Worm (Caenorhabditis elegans) whole organism, L2 larva: ENCODE measurements around the gene adr-2.

ENCODE experiments used
- C34F6.9 ChIP-seq: fragments of 150-350 bp; optimal IDR thresholded peaks from 2 replicates; lab custom pipeline; 2014; ENCODE audit warnings: missing biosample characterization, missing genetic modification characterization
- F13H6.1 ChIP-seq: sonication (generic microtip); optimal IDR thresholded peaks from 2 replicates; lab custom pipeline; 2016; ENCODE audit warnings: missing genetic modification characterization, missing compliant biosample characterization
- R02D3.7 ChIP-seq: fragments of 150-350 bp; optimal IDR thresholded peaks from 2 replicates; lab custom pipeline; 2014; ENCODE audit warnings: missing biosample characterization, missing genetic modification characterization
- Y55F3AM.14 ChIP-seq: fragments of 200-800 bp; sonication (Bioruptor generic); optimal IDR thresholded peaks from 2 replicates; lab custom pipeline; 2018; ENCODE audit warnings: mild to moderate bottlenecking, missing genetic modification characterization, missing compliant biosample characterization
- ZK546.5 ChIP-seq: sonication (generic microtip); optimal IDR thresholded peaks from 2 replicates; lab custom pipeline; 2017; ENCODE audit warnings: missing biosample characterization, missing genetic modification characterization
- alr-1 ChIP-seq: fragments of 150-350 bp; optimal IDR thresholded peaks from 2 replicates; lab custom pipeline; 2014; ENCODE audit warnings: missing biosample characterization, missing genetic modification characterization
- aly-2 ChIP-seq: fragments of 150-350 bp; optimal IDR thresholded peaks from 2 replicates; lab custom pipeline; 2014; ENCODE audit warnings: missing biosample characterization, missing genetic modification characterization
- ama-1 ChIP-seq: fragments of 150-350 bp; optimal IDR thresholded peaks from 2 replicates; lab custom pipeline; 2018; ENCODE audit warnings: inconsistent platforms
- blmp-1 ChIP-seq: sonication (generic microtip); optimal IDR thresholded peaks from 2 replicates; lab custom pipeline; 2017; ENCODE audit warnings: missing genetic modification characterization, mild to moderate bottlenecking, missing compliant biosample characterization, antibody characterized with exemption, moderate library complexity; ENCODE audit not compliant: insufficient read depth
- ceh-16 ChIP-seq: fragments of 150-350 bp; optimal IDR thresholded peaks from 2 replicates; lab custom pipeline; 2014; ENCODE audit warnings: missing biosample characterization, missing genetic modification characterization
- ceh-82 ChIP-seq: fragments of 150-350 bp; optimal IDR thresholded peaks from 2 replicates; lab custom pipeline; 2014; ENCODE audit warnings: missing biosample characterization, missing genetic modification characterization
- crh-2 ChIP-seq: sonication (generic microtip); optimal IDR thresholded peaks from 2 replicates; lab custom pipeline; 2017; ENCODE audit warnings: missing biosample characterization, missing genetic modification characterization
- dmd-4 ChIP-seq: sonication (generic microtip); optimal IDR thresholded peaks from 2 replicates; lab custom pipeline; 2017; ENCODE audit warnings: missing biosample characterization, missing genetic modification characterization
- egl-27 ChIP-seq: sonication (generic microtip); optimal IDR thresholded peaks from 3 replicates; lab custom pipeline; 2017; ENCODE audit warnings: missing biosample characterization, missing genetic modification reagents, missing genetic modification characterization
- elt-1 ChIP-seq: fragments of 150-350 bp; optimal IDR thresholded peaks from 2 replicates; lab custom pipeline; 2014; ENCODE audit warnings: missing biosample characterization, missing genetic modification characterization
- elt-3 ChIP-seq: sonication (generic microtip); optimal IDR thresholded peaks from 2 replicates; lab custom pipeline; 2017; ENCODE audit warnings: missing biosample characterization, missing genetic modification characterization
- fos-1 ChIP-seq: fragments of 150-350 bp; optimal IDR thresholded peaks from 2 replicates; lab custom pipeline; 2014; ENCODE audit warnings: missing biosample characterization, missing genetic modification characterization
- gmeb-1 ChIP-seq: fragments of 150-350 bp; optimal IDR thresholded peaks from 2 replicates; lab custom pipeline; 2014; ENCODE audit warnings: missing biosample characterization, missing genetic modification characterization
- lin-11 ChIP-seq: fragments of 150-350 bp; sonication (generic microtip); optimal IDR thresholded peaks from 2 replicates; lab custom pipeline; 2014; ENCODE audit warnings: missing biosample characterization, missing genetic modification characterization, inconsistent platforms, mixed read lengths
- lin-13 ChIP-seq: fragments of 150-350 bp; optimal IDR thresholded peaks from 2 replicates; lab custom pipeline; 2014; ENCODE audit warnings: missing biosample characterization, missing genetic modification reagents, missing genetic modification characterization
- lin-39 ChIP-seq: fragments of 150-350 bp; optimal IDR thresholded peaks from 2 replicates; lab custom pipeline; 2014; ENCODE audit warnings: missing biosample characterization, missing genetic modification reagents, missing genetic modification characterization
- lsy-2 ChIP-seq, 2 experiments: fragments of 150-350 bp in 1 of 2; sonication (generic microtip) in 1 of 2; optimal IDR thresholded peaks; 2 replicates each; lab custom pipeline; 2014 to 2017; ENCODE audit warnings: missing biosample characterization in 2 of 2, missing genetic modification characterization in 2 of 2
- mab-5 ChIP-seq: fragments of 150-350 bp; optimal IDR thresholded peaks from 2 replicates; lab custom pipeline; 2014; ENCODE audit warnings: missing biosample characterization, missing genetic modification characterization
- mbf-1 ChIP-seq: sonication (generic microtip); optimal IDR thresholded peaks from 2 replicates; lab custom pipeline; 2017; ENCODE audit warnings: missing biosample characterization, missing genetic modification characterization
- mdl-1 ChIP-seq, 2 experiments: fragments of 150-350 bp in 1 of 2; sonication (generic microtip) in 1 of 2; optimal IDR thresholded peaks; 2 replicates each; lab custom pipeline; 2017; ENCODE audit warnings: missing biosample characterization in 2 of 2, missing genetic modification characterization in 2 of 2
- nhr-10 ChIP-seq: sonication (generic microtip); optimal IDR thresholded peaks from 2 replicates; lab custom pipeline; 2017; ENCODE audit warnings: missing biosample characterization, missing genetic modification characterization
- nhr-11 ChIP-seq: fragments of 150-350 bp; optimal IDR thresholded peaks from 2 replicates; lab custom pipeline; 2014; ENCODE audit warnings: missing biosample characterization, missing genetic modification characterization
- nhr-12 ChIP-seq: fragments of 150-350 bp; optimal IDR thresholded peaks from 2 replicates; lab custom pipeline; 2014; ENCODE audit warnings: missing biosample characterization, missing genetic modification characterization
- nhr-129 ChIP-seq: fragments of 150-350 bp; optimal IDR thresholded peaks from 2 replicates; lab custom pipeline; 2014; ENCODE audit warnings: missing biosample characterization, missing genetic modification characterization
- nhr-21 ChIP-seq: fragments of 150-350 bp; optimal IDR thresholded peaks from 2 replicates; lab custom pipeline; 2014; ENCODE audit warnings: missing biosample characterization, missing genetic modification characterization
- nhr-23 ChIP-seq: fragments of 150-350 bp; optimal IDR thresholded peaks from 2 replicates; lab custom pipeline; 2014; ENCODE audit warnings: missing biosample characterization, missing genetic modification reagents, missing genetic modification characterization
- nhr-237 ChIP-seq: fragments of 150-350 bp; optimal IDR thresholded peaks from 2 replicates; lab custom pipeline; 2014; ENCODE audit warnings: missing biosample characterization, missing genetic modification characterization
- nhr-25 ChIP-seq: fragments of 150-350 bp; sonication (generic microtip); optimal IDR thresholded peaks from 3 replicates; lab custom pipeline; 2014; ENCODE audit warnings: missing biosample characterization, missing genetic modification characterization
- nhr-6 ChIP-seq: fragments of 150-350 bp; optimal IDR thresholded peaks from 2 replicates; lab custom pipeline; 2014; ENCODE audit warnings: missing biosample characterization, missing genetic modification characterization
- nhr-77 ChIP-seq: fragments of 150-350 bp; optimal IDR thresholded peaks from 2 replicates; lab custom pipeline; 2014; ENCODE audit warnings: missing biosample characterization, missing genetic modification characterization
- peb-1 ChIP-seq: fragments of 150-350 bp; optimal IDR thresholded peaks from 2 replicates; lab custom pipeline; 2014; ENCODE audit warnings: missing biosample characterization, missing genetic modification characterization
- sem-4 ChIP-seq: fragments of 150-350 bp; optimal IDR thresholded peaks from 2 replicates; lab custom pipeline; 2014; ENCODE audit warnings: missing biosample characterization, missing genetic modification reagents, missing genetic modification characterization
- skn-1 ChIP-seq: sonication (generic microtip); optimal IDR thresholded peaks from 2 replicates; lab custom pipeline; 2017; ENCODE audit warnings: missing biosample characterization, missing genetic modification characterization
- sma-3 ChIP-seq: sonication (generic microtip); optimal IDR thresholded peaks from 2 replicates; lab custom pipeline; 2016; ENCODE audit warnings: missing genetic modification reagents, missing genetic modification characterization, missing compliant biosample characterization
- sma-9 ChIP-seq, 2 experiments: fragments of 150-350 bp in 1 of 2; sonication (generic microtip) in 1 of 2; optimal IDR thresholded peaks; 2 replicates each; lab custom pipeline; 2014 to 2016; ENCODE audit warnings: missing genetic modification characterization in 2 of 2, mild to moderate bottlenecking in 1 of 2, missing biosample characterization in 1 of 2, missing compliant biosample characterization in 1 of 2, missing genetic modification reagents in 1 of 2, moderate library complexity in 1 of 2
- snpc-4 ChIP-seq: fragments of 150-350 bp; optimal IDR thresholded peaks from 2 replicates; lab custom pipeline; 2014; ENCODE audit warnings: missing biosample characterization, missing genetic modification characterization
- unc-39 ChIP-seq: fragments of 150-350 bp; optimal IDR thresholded peaks from 2 replicates; lab custom pipeline; 2014; ENCODE audit warnings: missing biosample characterization, missing genetic modification characterization
- unc-55 ChIP-seq: fragments of 150-350 bp; sonication (generic microtip); optimal IDR thresholded peaks from 3 replicates; lab custom pipeline; 2014; ENCODE audit warnings: missing biosample characterization, missing genetic modification reagents, missing genetic modification characterization
- unc-62 ChIP-seq: fragments of 150-350 bp; optimal IDR thresholded peaks from 2 replicates; lab custom pipeline; 2014; ENCODE audit warnings: missing biosample characterization, missing genetic modification reagents, missing genetic modification characterization
- zag-1 ChIP-seq: fragments of 150-350 bp; optimal IDR thresholded peaks from 2 replicates; lab custom pipeline; 2014; ENCODE audit warnings: missing biosample characterization, missing genetic modification characterization
- ztf-1 ChIP-seq: fragments of 200-800 bp; sonication (Bioruptor generic); conservative IDR thresholded peaks from 2 replicates; pipeline ENCODE4 v1.3.6; 2022; ENCODE audit warnings: missing genetic modification characterization, missing compliant biosample characterization
- ztf-11 ChIP-seq: sonication (generic microtip); optimal IDR thresholded peaks from 2 replicates; lab custom pipeline; 2017; ENCODE audit warnings: missing biosample characterization, missing genetic modification characterization
- ztf-4 ChIP-seq: fragments of 150-350 bp; optimal IDR thresholded peaks from 2 replicates; lab custom pipeline; 2014; ENCODE audit warnings: missing biosample characterization, missing genetic modification characterization

adr-2 gene

ce11 chrIII:7239416-7239815 is 6.7 kb upstream of the adr-2 start:
- no peak for TF ChIP-seq unc-39 (tag; lab: Kevin White, UChicago)

ce11 chrIII:7238727-7239126 is 6.0 kb upstream of the adr-2 start, which contains the start of gene pars-1:
Gene pars-1, plus strand, starts transcription at chrIII:7239027.
- TF ChIP-seq sem-4 (tag; lab: Kevin White, UChicago) (no peak), nhr-129 (tag; lab: Kevin White, UChicago) (peak; percentile 22)
- TF ChIP-seq, all 48 proteins: peak for 1

DNA sequence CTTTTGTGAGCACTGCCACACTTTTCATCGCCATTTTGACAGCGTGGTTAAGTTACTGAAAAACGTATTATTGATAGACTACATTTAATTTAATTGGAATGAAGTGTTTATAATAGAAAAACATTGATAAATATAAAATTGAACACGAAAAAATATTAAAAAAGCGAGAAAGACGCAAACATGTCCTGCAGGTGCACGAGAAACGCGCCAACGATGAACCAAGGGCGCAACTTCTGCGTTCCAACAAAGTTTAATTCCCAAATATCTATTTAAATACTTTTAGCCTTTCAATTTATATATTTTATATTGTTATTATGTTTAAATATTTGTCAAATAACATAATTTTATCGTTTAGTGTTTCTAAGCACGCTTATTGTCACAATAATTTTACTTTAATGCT is 1.5 kb upstream of the adr-2 start, which contains the start of gene ndus-8:
TSS of gene ndus-8 (minus strand) at position 55 of the 400 bp plus-strand sequence.
- TF ChIP-seq alr-1: no peak
- TF ChIP-seq unc-39 (tag; lab: Kevin White, UChicago): no peak
- peak; percentile 54 for TF ChIP-seq nhr-21 (tag; lab: Kevin White, UChicago)
- TF ChIP-seq ztf-1 (GFP tag; lab: Robert Waterston, UW): no peak
- TF ChIP-seq nhr-6 (tag; lab: Kevin White, UChicago): peak; percentile 32
- peak; percentile 60 for TF ChIP-seq lin-13 (GFP tag; lab: Kevin White, UChicago)
- TF ChIP-seq ceh-82 (tag; lab: Kevin White, UChicago): no peak
- TF ChIP-seq fos-1 (tag; lab: Kevin White, UChicago): peak; percentile 7
- TF ChIP-seq C34F6.9 (tag; lab: Kevin White, UChicago): peak; percentile 79
- TF ChIP-seq sem-4 (tag; lab: Kevin White, UChicago): peak; percentile 36
- no peak for TF ChIP-seq nhr-12
- TF ChIP-seq snpc-4 (tag; lab: Kevin White, UChicago): peak; percentile 74
- TF ChIP-seq lin-11 (tag; lab: Kevin White, UChicago): peak; percentile 54
- TF ChIP-seq egl-27 (tag; lab: Kevin White, UChicago): peak; percentile 59
- TF ChIP-seq blmp-1 (tag; lab: Kevin White, UChicago): no peak
- peak; percentile 61 to 86 for TF ChIP-seq lsy-2 (tag; optimal IDR thresholded peaks at IDR 0.05; lab: Kevin White, UChicago)
- no peak for TF ChIP-seq mbf-1
- TF ChIP-seq ceh-16 (tag; lab: Kevin White, UChicago): no peak
- peak; percentile 75 for TF ChIP-seq gmeb-1
- no peak for TF ChIP-seq unc-62
- TF ChIP-seq crh-2 (tag; lab: Kevin White, UChicago): peak; percentile 67
- TF ChIP-seq nhr-25 (tag; lab: Kevin White, UChicago): peak; percentile 69
- peak; percentile 86 for TF ChIP-seq sma-9 (GFP tag; optimal IDR thresholded peaks at IDR 0.05; lab: Kevin White, UChicago)
- TF ChIP-seq sma-9 (tag; optimal IDR thresholded peaks at IDR 0.05; lab: Kevin White, UChicago): no peak
- TF ChIP-seq ztf-11: no peak
- no peak for TF ChIP-seq elt-1 (tag; lab: Kevin White, UChicago)
- no peak for TF ChIP-seq nhr-11 (tag; lab: Kevin White, UChicago)
- no peak for TF ChIP-seq ZK546.5
- TF ChIP-seq lin-39 (tag; lab: Kevin White, UChicago): no peak
- no peak for TF ChIP-seq Y55F3AM.14
- no peak for TF ChIP-seq unc-55
- TF ChIP-seq peb-1 (tag; lab: Kevin White, UChicago): no peak
- TF ChIP-seq skn-1 (tag; lab: Kevin White, UChicago): no peak
- TF ChIP-seq R02D3.7: no peak
- TF ChIP-seq elt-3 (tag; lab: Kevin White, UChicago): no peak
- peak; percentile 40 for TF ChIP-seq F13H6.1 (tag; lab: Kevin White, UChicago)
- TF ChIP-seq mdl-1 (tag; optimal IDR thresholded peaks at IDR 0.05; lab: Kevin White, UChicago): no peak
- no peak for TF ChIP-seq nhr-237 (tag; lab: Kevin White, UChicago)
- no peak for TF ChIP-seq dmd-4 (tag; lab: Kevin White, UChicago)
- peak; percentile 59 for TF ChIP-seq ztf-4
- no peak for TF ChIP-seq aly-2 (tag; lab: Kevin White, UChicago)
- no peak for TF ChIP-seq mab-5 (tag; lab: Kevin White, UChicago)
- TF ChIP-seq ama-1 (lab: Kevin White, UChicago): no peak
- no peak for TF ChIP-seq nhr-10
- peak; percentile 43 for TF ChIP-seq nhr-129 (tag; lab: Kevin White, UChicago)
- TF ChIP-seq nhr-23: no peak
- TF ChIP-seq sma-3: peak; percentile 58
- no peak for TF ChIP-seq nhr-77 (tag; lab: Kevin White, UChicago)
- TF ChIP-seq zag-1 (tag; lab: Kevin White, UChicago): no peak
